Fruit fly (Drosophila melanogaster) whole organism, wandering third instar larva: ENCODE measurements around the gene roq.

Experiments used
- Hr78 ChIP-seq: fragments of >200 bp; optimal IDR thresholded peaks from 2 replicates; lab custom pipeline; 2017; ENCODE audit warnings: missing biosample characterization, missing genetic modification characterization
- N ChIP-seq: fragments of >200 bp; optimal IDR thresholded peaks from 2 replicates; lab custom pipeline; 2018; ENCODE audit warnings: missing biosample characterization, missing external identifiers, missing genetic modification characterization
- dl ChIP-seq, 2 experiments: fragments of 175-275, 200-275 bp in 1 of 2; fragments of 200-275 bp in 1 of 2; sonication (Bioruptor generic); optimal IDR thresholded peaks; lab custom pipeline; 2018; ENCODE audit warnings: mild to moderate bottlenecking in 2 of 2, missing biosample characterization in 2 of 2, missing genetic modification characterization in 2 of 2, moderate library complexity in 2 of 2; ENCODE audit not compliant: partially characterized antibody in 2 of 2, insufficient read depth in 1 of 2
- fru ChIP-seq: fragments of 200-800 bp; sonication (Bioruptor generic); optimal IDR thresholded peaks from 3 replicates; lab custom pipeline; 2016; ENCODE audit warnings: missing biosample characterization, mild to moderate bottlenecking, missing genetic modification characterization
- usp ChIP-seq: fragments of >200 bp; optimal IDR thresholded peaks from 2 replicates; lab custom pipeline; 2017; ENCODE audit warnings: missing biosample characterization, missing genetic modification characterization

- TF ChIP-seq Hr78 (GFP tag; lab: Kevin White, UChicago): no peak
- no peak for TF ChIP-seq N
- TF ChIP-seq fru (GFP tag; lab: Kevin White, UChicago): no peak
- no peak for TF ChIP-seq dl (GFP tag; optimal IDR thresholded peaks at IDR 0.05; lab: Kevin White, UChicago; ENCODE audit: insufficient read depth in 1 of 2, partially characterized antibody in 2 of 2)
- TF ChIP-seq usp: no peak
Observed at dm6 chr3L:16359219-16359748, 19.1 kb downstream of the roq start, which contains the start of gene ringer.
